Worm (Caenorhabditis elegans) whole organism, L1 larva: ENCODE measurements around the gene gta-1.

Experiments used
- C04F5.9 ChIP-seq: sonication (generic microtip); optimal IDR thresholded peaks from 2 replicates; lab custom pipeline; 2016; ENCODE audit warnings: missing genetic modification characterization, missing compliant biosample characterization
- C16A3.4 ChIP-seq: fragments of 150-350 bp; optimal IDR thresholded peaks from 2 replicates; lab custom pipeline; 2014; ENCODE audit warnings: missing biosample characterization, missing genetic modification characterization
- C34B4.2 ChIP-seq: sonication (generic microtip); optimal IDR thresholded peaks from 2 replicates; lab custom pipeline; 2017; ENCODE audit warnings: mild to moderate bottlenecking, missing genetic modification characterization, missing compliant biosample characterization
- F16B12.6 ChIP-seq: fragments of 150-350 bp; optimal IDR thresholded peaks from 2 replicates; lab custom pipeline; 2014; ENCODE audit warnings: missing biosample characterization, missing genetic modification characterization
- Y116A8C.19 ChIP-seq: sonication (generic microtip); optimal IDR thresholded peaks from 2 replicates; lab custom pipeline; 2016; ENCODE audit warnings: missing compliant biosample characterization, missing genetic modification characterization, borderline replicate concordance
- aha-1 ChIP-seq: fragments of 150-350 bp; optimal IDR thresholded peaks from 2 replicates; lab custom pipeline; 2014; ENCODE audit warnings: missing biosample characterization, missing genetic modification characterization
- alr-1 ChIP-seq: fragments of 200-800 bp; sonication (Bioruptor generic); optimal IDR thresholded peaks from 2 replicates; lab custom pipeline; 2018; ENCODE audit warnings: borderline replicate concordance, mild to moderate bottlenecking, missing genetic modification characterization, missing compliant biosample characterization
- ama-1 ChIP-seq: fragments of 150-350 bp; optimal IDR thresholded peaks from 2 replicates; lab custom pipeline; 2014
- ceh-63 ChIP-seq: fragments of 200-800 bp; sonication (Bioruptor generic); optimal IDR thresholded peaks from 2 replicates; lab custom pipeline; 2018; ENCODE audit warnings: mild to moderate bottlenecking, missing genetic modification characterization, missing compliant biosample characterization
- ceh-8 ChIP-seq: fragments of 200-800 bp; sonication (Bioruptor generic); optimal IDR thresholded peaks from 2 replicates; lab custom pipeline; 2018; ENCODE audit warnings: mild to moderate bottlenecking, missing genetic modification characterization, moderate library complexity, missing compliant biosample characterization
- ceh-90 ChIP-seq: sonication (generic microtip); optimal IDR thresholded peaks from 2 replicates; lab custom pipeline; 2016; ENCODE audit warnings: missing genetic modification characterization, missing compliant biosample characterization
- dsc-1 ChIP-seq: sonication (generic microtip); optimal IDR thresholded peaks from 2 replicates; lab custom pipeline; 2016; ENCODE audit warnings: mild to moderate bottlenecking, missing genetic modification characterization, missing compliant biosample characterization
- efl-1 ChIP-seq, 4 experiments: fragments of 150-350 bp; optimal IDR thresholded peaks in 3 of 4; peaks in 1 of 4; 1 replicate in 1 of 4; 2 replicates in 3 of 4; lab custom pipeline; 2014; ENCODE audit warnings: missing biosample characterization in 2 of 4, missing genetic modification characterization in 2 of 4, missing genetic modification reagents in 2 of 4
- efl-3 ChIP-seq: fragments of 200-800 bp; sonication (Bioruptor generic); optimal IDR thresholded peaks from 2 replicates; lab custom pipeline; 2018; ENCODE audit warnings: mild to moderate bottlenecking, missing genetic modification characterization, missing compliant biosample characterization
- egl-13 ChIP-seq: sonication (generic microtip); optimal IDR thresholded peaks from 2 replicates; lab custom pipeline; 2016; ENCODE audit warnings: missing genotype, missing genetic modification reagents, missing genetic modification characterization, missing compliant biosample characterization
- egl-27 ChIP-seq, 2 experiments: fragments of 150-350 bp in 1 of 2; sonication (generic microtip); optimal IDR thresholded peaks; 3 replicates each; lab custom pipeline; 2017 to 2018; ENCODE audit warnings: missing biosample characterization in 2 of 2, missing genetic modification characterization in 2 of 2, missing genetic modification reagents in 2 of 2
- elt-2 ChIP-seq: sonication (generic microtip); optimal IDR thresholded peaks from 2 replicates; lab custom pipeline; 2016; ENCODE audit warnings: missing genetic modification characterization, mild to moderate bottlenecking, inconsistent platforms, missing compliant biosample characterization, missing genetic modification reagents
- elt-3 ChIP-seq, 6 experiments: fragments of 150-350 bp in 1 of 6; sonication (generic microtip); optimal IDR thresholded peaks; 2 replicates each; lab custom pipeline; 2017 to 2018; ENCODE audit warnings: missing biosample characterization in 6 of 6, missing genetic modification characterization in 6 of 6, inconsistent platforms in 1 of 6
- ets-5 ChIP-seq: fragments of 200-800 bp; sonication (Bioruptor generic); IDR thresholded peaks from 2 replicates; pipeline ENCODE4 v1.3.6; 2022; ENCODE audit warnings: missing genetic modification characterization, missing compliant biosample characterization
- fkh-10 ChIP-seq: sonication (generic microtip); optimal IDR thresholded peaks from 2 replicates; lab custom pipeline; 2017; ENCODE audit warnings: missing biosample characterization, missing genetic modification reagents, missing genetic modification characterization
- fkh-4 ChIP-seq: sonication (generic microtip); optimal IDR thresholded peaks from 2 replicates; lab custom pipeline; 2016; ENCODE audit warnings: missing compliant biosample characterization, missing genetic modification characterization, borderline replicate concordance
- fkh-8 ChIP-seq: sonication (generic microtip); optimal IDR thresholded peaks from 2 replicates; lab custom pipeline; 2016; ENCODE audit warnings: mild to moderate bottlenecking, missing genetic modification characterization, missing compliant biosample characterization
- grh-1 ChIP-seq: fragments of 200-800 bp; sonication (Bioruptor generic); IDR thresholded peaks from 2 replicates; pipeline ENCODE4 v1.3.6; 2022; ENCODE audit warnings: missing genetic modification reagents, missing genetic modification characterization, missing compliant biosample characterization
- hlh-4 ChIP-seq: sonication (generic microtip); optimal IDR thresholded peaks from 2 replicates; lab custom pipeline; 2016; ENCODE audit warnings: mild to moderate bottlenecking, missing genetic modification characterization, missing compliant biosample characterization
- irx-1 ChIP-seq: sonication (generic microtip); optimal IDR thresholded peaks from 2 replicates; lab custom pipeline; 2016; ENCODE audit warnings: missing genetic modification characterization, missing compliant biosample characterization
- isw-1 ChIP-seq: fragments of 200-800 bp; sonication (Bioruptor generic); IDR thresholded peaks from 2 replicates; pipeline ENCODE4 v1.3.6; 2022; ENCODE audit warnings: missing genetic modification characterization, missing compliant biosample characterization
- jun-1 ChIP-seq: fragments of 150-350 bp; optimal IDR thresholded peaks from 2 replicates; lab custom pipeline; 2014; ENCODE audit warnings: missing biosample characterization, missing genetic modification reagents, missing genetic modification characterization
- lin-15B ChIP-seq: fragments of 150-350 bp; sonication (generic microtip); optimal IDR thresholded peaks from 3 replicates; lab custom pipeline; 2014; ENCODE audit warnings: missing biosample characterization, missing genetic modification characterization
- lin-35 ChIP-seq, 2 experiments: fragments of 150-350 bp; optimal IDR thresholded peaks; 2 replicates each; lab custom pipeline; 2014; ENCODE audit warnings: missing biosample characterization in 2 of 2, missing genetic modification characterization in 2 of 2, missing genetic modification reagents in 2 of 2
- lir-3 ChIP-seq: sonication (generic microtip); optimal IDR thresholded peaks from 2 replicates; lab custom pipeline; 2016; ENCODE audit warnings: mild to moderate bottlenecking, missing genetic modification characterization, moderate library complexity, missing compliant biosample characterization; ENCODE audit not compliant: poor library complexity
- mdl-1 ChIP-seq, 2 experiments: fragments of 150-350 bp; optimal IDR thresholded peaks; 2 replicates each; lab custom pipeline; 2014 to 2017; ENCODE audit warnings: missing biosample characterization in 2 of 2, missing genetic modification characterization in 2 of 2, inconsistent platforms in 1 of 2
- mef-2 ChIP-seq: fragments of 150-350 bp; optimal IDR thresholded peaks from 2 replicates; lab custom pipeline; 2014; ENCODE audit warnings: missing biosample characterization, missing genetic modification characterization
- nhr-11 ChIP-seq: fragments of 150-350 bp; optimal IDR thresholded peaks from 2 replicates; lab custom pipeline; 2014; ENCODE audit warnings: missing biosample characterization, missing genetic modification characterization
- nhr-12 ChIP-seq: sonication (generic microtip); optimal IDR thresholded peaks from 2 replicates; lab custom pipeline; 2017; ENCODE audit warnings: missing biosample characterization, missing genetic modification characterization
- nhr-19 ChIP-seq: fragments of 200-800 bp; sonication (Bioruptor generic); conservative IDR thresholded peaks from 2 replicates; pipeline ENCODE4 v1.3.6; 2022; ENCODE audit warnings: missing genetic modification characterization, missing compliant biosample characterization
- nhr-20 ChIP-seq: sonication (generic microtip); optimal IDR thresholded peaks from 2 replicates; lab custom pipeline; 2016; ENCODE audit warnings: mild to moderate bottlenecking, missing genetic modification characterization, missing compliant biosample characterization
- nhr-237 ChIP-seq: fragments of 150-350 bp; optimal IDR thresholded peaks from 2 replicates; lab custom pipeline; 2014; ENCODE audit warnings: missing biosample characterization, missing genetic modification characterization
- nhr-76 ChIP-seq: sonication (generic microtip); optimal IDR thresholded peaks from 2 replicates; lab custom pipeline; 2017; ENCODE audit warnings: missing biosample characterization, missing genetic modification characterization
- nhr-84 ChIP-seq: sonication (generic microtip); optimal IDR thresholded peaks from 2 replicates; lab custom pipeline; 2017; ENCODE audit warnings: missing biosample characterization, missing genetic modification characterization
- pax-3 ChIP-seq: fragments of 200-800 bp; sonication (Bioruptor generic); optimal IDR thresholded peaks from 2 replicates; lab custom pipeline; 2018; ENCODE audit warnings: mild to moderate bottlenecking, missing genetic modification characterization, moderate library complexity, missing compliant biosample characterization
- pqm-1 ChIP-seq: sonication (generic microtip); optimal IDR thresholded peaks from 3 replicates; lab custom pipeline; 2017; ENCODE audit warnings: missing biosample characterization, missing genetic modification characterization
- rnt-1 ChIP-seq: sonication (generic microtip); optimal IDR thresholded peaks from 2 replicates; lab custom pipeline; 2016; ENCODE audit warnings: mild to moderate bottlenecking, missing genetic modification characterization, moderate library complexity, missing compliant biosample characterization
- skn-1 ChIP-seq: fragments of 150-350 bp; optimal IDR thresholded peaks from 2 replicates; lab custom pipeline; 2014; ENCODE audit warnings: missing biosample characterization, missing genetic modification characterization
- snpc-4 ChIP-seq: fragments of 150-350 bp; optimal IDR thresholded peaks from 2 replicates; lab custom pipeline; 2014; ENCODE audit warnings: missing biosample characterization, missing genetic modification characterization
- snu-23 ChIP-seq: sonication (generic microtip); optimal IDR thresholded peaks from 2 replicates; lab custom pipeline; 2016; ENCODE audit warnings: missing genetic modification characterization, missing compliant biosample characterization
- tbx-2 ChIP-seq: sonication (generic microtip); optimal IDR thresholded peaks from 2 replicates; lab custom pipeline; 2016; ENCODE audit warnings: missing genetic modification characterization, missing compliant biosample characterization
- tlp-1 ChIP-seq: fragments of 150-350 bp; optimal IDR thresholded peaks from 2 replicates; lab custom pipeline; 2014; ENCODE audit warnings: missing biosample characterization, missing genetic modification characterization
- unc-30 ChIP-seq: sonication (generic microtip); optimal IDR thresholded peaks from 2 replicates; lab custom pipeline; 2017; ENCODE audit warnings: missing biosample characterization, missing genetic modification characterization
- unc-62 ChIP-seq: fragments of 150-350 bp; optimal IDR thresholded peaks from 2 replicates; lab custom pipeline; 2014; ENCODE audit warnings: missing biosample characterization, missing genetic modification reagents, missing genetic modification characterization
- unc-86 ChIP-seq: sonication (generic microtip); optimal IDR thresholded peaks from 2 replicates; lab custom pipeline; 2016; ENCODE audit warnings: missing genetic modification characterization, missing compliant biosample characterization
- xbp-1 ChIP-seq: sonication (generic microtip); optimal IDR thresholded peaks from 2 replicates; lab custom pipeline; 2016; ENCODE audit warnings: missing genetic modification characterization, missing compliant biosample characterization
- ztf-11 ChIP-seq, 2 experiments: sonication (generic microtip); optimal IDR thresholded peaks; 2 replicates each; lab custom pipeline; 2016 to 2017; ENCODE audit warnings: missing genetic modification characterization in 2 of 2, missing biosample characterization in 1 of 2, missing compliant biosample characterization in 1 of 2
- ztf-4 ChIP-seq: fragments of 150-350 bp; optimal IDR thresholded peaks from 2 replicates; lab custom pipeline; 2014; ENCODE audit warnings: missing biosample characterization, missing genetic modification characterization

Gene gta-1

ce11 chrIV:10151439-10151997, 28.9 kb upstream of the gta-1 start, which contains the start of gene copg-1 (continued):
- TF ChIP-seq irx-1 (tag; lab: Kevin White, UChicago) (peak; percentile 33), nhr-20 (tag; lab: Kevin White, UChicago) (peak; percentile 66), fkh-8 (tag; lab: Kevin White, UChicago) (peak; percentile 28), egl-13 (tag; lab: Kevin White, UChicago) (no peak), xbp-1 (tag; lab: Kevin White, UChicago) (peak; percentile 57), C04F5.9 (tag; lab: Kevin White, UChicago) (no peak), unc-62 (GFP tag; lab: Kevin White, UChicago) (no peak), pax-3 (no peak), lir-3 (tag; lab: Kevin White, UChicago) (no peak), unc-86 (tag; lab: Kevin White, UChicago) (peak; percentile 50), snu-23 (GFP tag; lab: Kevin White, UChicago) (peak; percentile 66), ceh-8 (GFP tag; lab: Kevin White, UChicago) (no peak), lin-15B (tag; lab: Kevin White, UChicago) (no peak), mef-2 (tag; lab: Kevin White, UChicago) (no peak), dsc-1 (tag; lab: Kevin White, UChicago) (peak; percentile 33), C34B4.2 (no peak), Y116A8C.19 (tag; lab: Kevin White, UChicago) (no peak), fkh-10 (GFP tag; lab: Kevin White, UChicago) (no peak), jun-1 (tag; lab: Kevin White, UChicago) (no peak), tlp-1 (tag; lab: Kevin White, UChicago) (no peak), nhr-76 (tag; lab: Kevin White, UChicago) (no peak), ceh-90 (no peak), nhr-84 (tag; lab: Kevin White, UChicago) (no peak), tbx-2 (tag; lab: Kevin White, UChicago) (peak; percentile 51), hlh-4 (tag; lab: Kevin White, UChicago) (no peak), nhr-12 (tag; lab: Kevin White, UChicago) (no peak), ceh-63 (GFP tag; lab: Kevin White, UChicago) (no peak), F16B12.6 (tag; lab: Kevin White, UChicago) (peak; percentile 91), efl-3 (no peak), nhr-11 (tag; lab: Kevin White, UChicago) (no peak), pqm-1 (tag; lab: Kevin White, UChicago) (no peak), nhr-19 (GFP tag; lab: Robert Waterston, UW) (peak; percentile 20; the same call in 1 of the 2 replicates), ztf-4 (peak; percentile 13), ets-5 (no peak), rnt-1 (tag; lab: Kevin White, UChicago) (peak; percentile 37), C16A3.4 (tag; lab: Kevin White, UChicago) (peak; percentile 35), grh-1 (GFP tag; lab: Robert Waterston, UW) (no peak), ama-1 (lab: Kevin White, UChicago) (no peak), lin-35 (GFP tag; optimal IDR thresholded peaks at IDR 0.05; lab: Kevin White, UChicago) (peak; percentile 64 to 74), elt-2 (tag; lab: Kevin White, UChicago) (no peak), isw-1 (peak; percentile 34), ztf-11 (tag; optimal IDR thresholded peaks at IDR 0.05; lab: Kevin White, UChicago) (no peak), elt-3 (tag; optimal IDR thresholded peaks at IDR 0.05; lab: Kevin White, UChicago) (peak in 2 of 6 experiments; percentile 37 to 62), unc-30 (tag; lab: Kevin White, UChicago) (no peak), snpc-4 (tag; lab: Kevin White, UChicago) (peak; percentile 32), mdl-1 (tag; optimal IDR thresholded peaks at IDR 0.05; lab: Kevin White, UChicago) (peak in 1 of 2 experiments; percentile 34), alr-1 (tag; lab: Kevin White, UChicago) (no peak), aha-1 (tag; lab: Kevin White, UChicago) (no peak), fkh-4 (tag; lab: Kevin White, UChicago) (no peak), skn-1 (peak; percentile 48), efl-1 (optimal IDR thresholded peaks at IDR 0.05; lab: Kevin White, UChicago) (peak; percentile 56 to 64), efl-1 (GFP tag; optimal IDR thresholded peaks at IDR 0.05 in 1 of 2; lab: Kevin White, UChicago) (peak; percentile 69 to 94), nhr-237 (tag; lab: Kevin White, UChicago) (no peak), egl-27 (tag; optimal IDR thresholded peaks at IDR 0.05; lab: Kevin White, UChicago) (no peak)
